Worm (Caenorhabditis elegans) whole organism, late embryonic: Measurements from ENCODE around the gene E04F6.8.

Source experiments
- C38D4.7 ChIP-seq: fragments of 200-800 bp; sonication (Bioruptor generic); optimal IDR thresholded peaks from 2 replicates; lab custom pipeline; 2018; ENCODE audit warnings: mild to moderate bottlenecking, missing genetic modification characterization, moderate library complexity, missing compliant biosample characterization
- F13H6.1 ChIP-seq: sonication (generic microtip); optimal IDR thresholded peaks from 2 replicates; lab custom pipeline; 2016; ENCODE audit warnings: missing genetic modification characterization, missing compliant biosample characterization
- T23F11.4 ChIP-seq: fragments of 200-800 bp; sonication (Bioruptor generic); optimal IDR thresholded peaks from 2 replicates; lab custom pipeline; 2018; ENCODE audit warnings: mild to moderate bottlenecking, missing genetic modification characterization, missing compliant biosample characterization
- Y22D7AL.16 ChIP-seq: sonication (generic microtip); optimal IDR thresholded peaks from 2 replicates; lab custom pipeline; 2016; ENCODE audit warnings: missing genetic modification characterization, missing compliant biosample characterization
- ahr-1 ChIP-seq: sonication (generic microtip); optimal IDR thresholded peaks from 2 replicates; lab custom pipeline; 2016; ENCODE audit warnings: missing genetic modification characterization, missing compliant biosample characterization
- ama-1 ChIP-seq: fragments of 150-350 bp; optimal IDR thresholded peaks from 2 replicates; lab custom pipeline; 2014
- ceh-18 ChIP-seq: sonication (generic microtip); optimal IDR thresholded peaks from 2 replicates; lab custom pipeline; 2016; ENCODE audit warnings: missing genetic modification characterization, missing compliant biosample characterization
- ceh-30 ChIP-seq: fragments of 150-350 bp; optimal IDR thresholded peaks from 2 replicates; lab custom pipeline; 2014; ENCODE audit warnings: missing biosample characterization, missing genetic modification characterization
- ceh-48 ChIP-seq: sonication (generic microtip); optimal IDR thresholded peaks from 2 replicates; lab custom pipeline; 2016; ENCODE audit warnings: missing genetic modification characterization, inconsistent platforms, missing compliant biosample characterization
- ceh-6 ChIP-seq: fragments of 200-800 bp; sonication (Bioruptor generic); optimal IDR thresholded peaks from 2 replicates; lab custom pipeline; 2018; ENCODE audit warnings: mild to moderate bottlenecking, missing genetic modification characterization, missing compliant biosample characterization
- ceh-9 ChIP-seq: sonication (generic microtip); optimal IDR thresholded peaks from 2 replicates; lab custom pipeline; 2016; ENCODE audit warnings: mild to moderate bottlenecking, missing genetic modification characterization, inconsistent platforms, missing compliant biosample characterization
- che-1 ChIP-seq: sonication (generic microtip); optimal IDR thresholded peaks from 2 replicates; lab custom pipeline; 2016; ENCODE audit warnings: mild to moderate bottlenecking, missing genetic modification characterization, missing compliant biosample characterization
- dmd-4 ChIP-seq: sonication (generic microtip); optimal IDR thresholded peaks from 2 replicates; lab custom pipeline; 2016; ENCODE audit warnings: borderline replicate concordance, missing genetic modification characterization, missing compliant biosample characterization
- dve-1 ChIP-seq: sonication (generic microtip); optimal IDR thresholded peaks from 2 replicates; lab custom pipeline; 2017; ENCODE audit warnings: antibody characterized with exemption, mild to moderate bottlenecking, missing genetic modification characterization, missing compliant biosample characterization
- elt-2 ChIP-seq: sonication (generic microtip); optimal IDR thresholded peaks from 2 replicates; lab custom pipeline; 2016; ENCODE audit warnings: missing genetic modification reagents, missing genetic modification characterization, missing compliant biosample characterization
- elt-4 ChIP-seq: sonication (generic microtip); optimal IDR thresholded peaks from 2 replicates; lab custom pipeline; 2016; ENCODE audit warnings: missing genetic modification characterization, missing compliant biosample characterization
- eyg-1 ChIP-seq: sonication (generic microtip); optimal IDR thresholded peaks from 2 replicates; lab custom pipeline; 2016; ENCODE audit warnings: missing genotype, missing genetic modification characterization, missing compliant biosample characterization
- fax-1 ChIP-seq: sonication (generic microtip); optimal IDR thresholded peaks from 2 replicates; lab custom pipeline; 2016; ENCODE audit warnings: missing genotype, missing genetic modification characterization, missing compliant biosample characterization
- fkh-10 ChIP-seq: fragments of 150-350 bp; optimal IDR thresholded peaks from 2 replicates; lab custom pipeline; 2014; ENCODE audit warnings: missing biosample characterization, missing genetic modification reagents, missing genetic modification characterization
- gmeb-2 ChIP-seq: sonication (generic microtip); optimal IDR thresholded peaks from 2 replicates; lab custom pipeline; 2016; ENCODE audit warnings: missing genetic modification characterization, inconsistent platforms, missing compliant biosample characterization
- hlh-13 ChIP-seq: fragments of 200-800 bp; sonication (Bioruptor generic); optimal IDR thresholded peaks from 2 replicates; lab custom pipeline; 2018; ENCODE audit warnings: mild to moderate bottlenecking, missing genetic modification characterization, missing compliant biosample characterization
- hlh-15 ChIP-seq: sonication (generic microtip); optimal IDR thresholded peaks from 2 replicates; lab custom pipeline; 2016; ENCODE audit warnings: missing genetic modification characterization, missing compliant biosample characterization
- hlh-30 ChIP-seq: sonication (generic microtip); optimal IDR thresholded peaks from 2 replicates; lab custom pipeline; 2017; ENCODE audit warnings: antibody characterized with exemption, missing genetic modification characterization, missing compliant biosample characterization; ENCODE audit not compliant: insufficient read depth
- hlh-6 ChIP-seq: sonication (generic microtip); optimal IDR thresholded peaks from 2 replicates; lab custom pipeline; 2016; ENCODE audit warnings: missing genotype, missing genetic modification characterization, missing compliant biosample characterization
- hlh-8 ChIP-seq: sonication (generic microtip); optimal IDR thresholded peaks from 2 replicates; lab custom pipeline; 2016; ENCODE audit warnings: missing genotype, missing genetic modification characterization, missing compliant biosample characterization
- lim-6 ChIP-seq: sonication (generic microtip); optimal IDR thresholded peaks from 2 replicates; lab custom pipeline; 2016; ENCODE audit warnings: missing genetic modification characterization, missing compliant biosample characterization
- lin-11 ChIP-seq: fragments of 200-800 bp; sonication (Bioruptor generic); optimal IDR thresholded peaks from 2 replicates; lab custom pipeline; 2018; ENCODE audit warnings: mild to moderate bottlenecking, missing genetic modification characterization, missing compliant biosample characterization
- nfya-1 ChIP-seq: sonication (generic microtip); optimal IDR thresholded peaks from 2 replicates; lab custom pipeline; 2017; ENCODE audit warnings: missing genetic modification characterization, mild to moderate bottlenecking, missing compliant biosample characterization, antibody characterized with exemption, moderate library complexity
- nhr-232 ChIP-seq: sonication (generic microtip); optimal IDR thresholded peaks from 2 replicates; lab custom pipeline; 2016; ENCODE audit warnings: missing genetic modification characterization, missing compliant biosample characterization
- pag-3 ChIP-seq: sonication (generic microtip); optimal IDR thresholded peaks from 2 replicates; lab custom pipeline; 2016; ENCODE audit warnings: missing compliant biosample characterization, missing genetic modification characterization, borderline replicate concordance
- pax-1 ChIP-seq: fragments of 150-350 bp; optimal IDR thresholded peaks from 2 replicates; lab custom pipeline; 2014; ENCODE audit warnings: missing biosample characterization, missing genetic modification characterization
- pha-2 ChIP-seq: sonication (generic microtip); optimal IDR thresholded peaks from 2 replicates; lab custom pipeline; 2017; ENCODE audit warnings: mild to moderate bottlenecking, missing genetic modification characterization, missing compliant biosample characterization
- rnt-1 ChIP-seq: sonication (generic microtip); optimal IDR thresholded peaks from 2 replicates; lab custom pipeline; 2016; ENCODE audit warnings: missing genetic modification characterization, missing compliant biosample characterization
- sdc-2 ChIP-seq: sonication (generic microtip); optimal IDR thresholded peaks from 2 replicates; lab custom pipeline; 2016; ENCODE audit warnings: missing genotype, missing genetic modification characterization, missing compliant biosample characterization
- sox-4 ChIP-seq: sonication (generic microtip); optimal IDR thresholded peaks from 2 replicates; lab custom pipeline; 2017; ENCODE audit warnings: mild to moderate bottlenecking, missing genetic modification characterization, inconsistent platforms, missing compliant biosample characterization
- syd-9 ChIP-seq: sonication (generic microtip); optimal IDR thresholded peaks from 2 replicates; lab custom pipeline; 2016; ENCODE audit warnings: mild to moderate bottlenecking, missing genetic modification characterization, moderate library complexity, missing compliant biosample characterization
- unc-3 ChIP-seq, 2 experiments: fragments of 200-800 bp in 1 of 2; sonication (Bioruptor generic) in 1 of 2; sonication (generic microtip) in 1 of 2; conservative IDR thresholded peaks in 1 of 2; optimal IDR thresholded peaks in 1 of 2; 2 replicates each; pipeline versions ENCODE4 v1.3.6 to Lab custom; 2016 to 2022; ENCODE audit warnings: missing compliant biosample characterization in 2 of 2, missing genetic modification characterization in 2 of 2, missing genetic modification reagents in 1 of 2
- unc-42 ChIP-seq: sonication (generic microtip); optimal IDR thresholded peaks from 2 replicates; lab custom pipeline; 2016; ENCODE audit warnings: missing genotype, missing genetic modification characterization, missing compliant biosample characterization

The E04F6.8 gene

ce11 chrII:7233274-7233673 lies 22.1 kb upstream of the E04F6.8 start:
- TF ChIP-seq elt-4 (no peak), ceh-30 (no peak), dmd-4 (tag; lab: Kevin White, UChicago) (no peak), hlh-8 (tag; lab: Kevin White, UChicago) (no peak), ama-1 (lab: Kevin White, UChicago) (no peak), unc-42 (no peak), syd-9 (tag; lab: Kevin White, UChicago) (no peak), hlh-6 (tag; lab: Kevin White, UChicago) (no peak), ceh-6 (GFP tag; lab: Kevin White, UChicago) (no peak), elt-2 (tag; lab: Kevin White, UChicago) (no peak)

ce11 chrII:7232517-7232916 lies 21.3 kb upstream of the E04F6.8 start, which contains the start of gene ctsa-3.1:
Gene ctsa-3.1 (plus strand): TSS chrII:7232853.
- no peak for TF ChIP-seq nfya-1
- no peak for TF ChIP-seq hlh-6 (tag; lab: Kevin White, UChicago)
- no peak for TF ChIP-seq sdc-2 (tag; lab: Kevin White, UChicago)
- no peak for TF ChIP-seq pax-1 (tag; lab: Kevin White, UChicago)
- no peak for TF ChIP-seq ceh-48 (tag; lab: Kevin White, UChicago)
- TF ChIP-seq dve-1 (tag; lab: Kevin White, UChicago), result no peak
- TF ChIP-seq elt-4, result no peak
- no peak for TF ChIP-seq C38D4.7 (GFP tag; lab: Kevin White, UChicago)
- TF ChIP-seq elt-2 (tag; lab: Kevin White, UChicago), result no peak
- TF ChIP-seq hlh-30 (tag; lab: Kevin White, UChicago), result no peak
- no peak for TF ChIP-seq pag-3 (tag; lab: Kevin White, UChicago)
- TF ChIP-seq ceh-9 (tag; lab: Kevin White, UChicago), result no peak
- TF ChIP-seq fkh-10 (GFP tag; lab: Kevin White, UChicago), result no peak

- TF ChIP-seq nhr-232 (tag; lab: Kevin White, UChicago) (no peak), lin-11 (tag; lab: Kevin White, UChicago) (no peak), lim-6 (tag; lab: Kevin White, UChicago) (no peak), hlh-15 (no peak), fax-1 (no peak), che-1 (tag; lab: Kevin White, UChicago) (no peak), F13H6.1 (tag; lab: Kevin White, UChicago) (no peak), unc-3 (GFP tag; conservative IDR thresholded peaks at IDR 0.05; lab: Robert Waterston, UW) (no peak), unc-3 (tag; optimal IDR thresholded peaks at IDR 0.05; lab: Kevin White, UChicago) (no peak), nfya-1 (no peak)
Observed at ce11 chrII:7231951-7232350, 20.8 kb upstream of the E04F6.8 start.

- TF ChIP-seq hlh-13 (GFP tag; lab: Kevin White, UChicago) (no peak), nhr-232 (tag; lab: Kevin White, UChicago) (no peak), rnt-1 (tag; lab: Kevin White, UChicago) (no peak), eyg-1 (tag; lab: Kevin White, UChicago) (no peak), ceh-18 (tag; lab: Kevin White, UChicago) (no peak), sox-4 (no peak), Y22D7AL.16 (tag; lab: Kevin White, UChicago) (no peak), pha-2 (tag; lab: Kevin White, UChicago) (no peak), ceh-6 (GFP tag; lab: Kevin White, UChicago) (no peak), gmeb-2 (no peak), elt-2 (tag; lab: Kevin White, UChicago) (no peak), T23F11.4 (GFP tag; lab: Kevin White, UChicago) (no peak), F13H6.1 (tag; lab: Kevin White, UChicago) (no peak), ahr-1 (tag; lab: Kevin White, UChicago) (no peak), dmd-4 (tag; lab: Kevin White, UChicago) (no peak)
Observed at ce11 chrII:7230684-7231083, 19.5 kb upstream of the E04F6.8 start.
